Worm (Caenorhabditis elegans) whole organism, early embryonic: Measurements from ENCODE around the gene ttr-25.

ENCODE experiments used
- B0310.2 ChIP-seq: sonication (generic microtip); optimal IDR thresholded peaks from 2 replicates; lab custom pipeline; 2016; ENCODE audit warnings: mild to moderate bottlenecking, missing genetic modification characterization, missing compliant biosample characterization
- F13C5.2 ChIP-seq: sonication (generic microtip); optimal IDR thresholded peaks from 2 replicates; lab custom pipeline; 2017; ENCODE audit warnings: mild to moderate bottlenecking, missing genetic modification characterization, inconsistent platforms, missing compliant biosample characterization
- aly-1 ChIP-seq: sonication (generic microtip); optimal IDR thresholded peaks from 2 replicates; lab custom pipeline; 2016; ENCODE audit warnings: missing genetic modification characterization, missing compliant biosample characterization
- ama-1 ChIP-seq: fragments of 150-350 bp; optimal IDR thresholded peaks from 2 replicates; lab custom pipeline; 2014
- ceh-13 ChIP-seq: fragments of 200-800 bp; sonication (Bioruptor generic); optimal IDR thresholded peaks from 2 replicates; lab custom pipeline; 2018; ENCODE audit warnings: mild to moderate bottlenecking, missing genetic modification characterization, missing compliant biosample characterization
- ceh-36 ChIP-seq: sonication (generic microtip); optimal IDR thresholded peaks from 2 replicates; lab custom pipeline; 2016; ENCODE audit warnings: missing genetic modification characterization, inconsistent platforms, missing compliant biosample characterization
- ets-7 ChIP-seq: sonication (generic microtip); optimal IDR thresholded peaks from 2 replicates; lab custom pipeline; 2016; ENCODE audit warnings: missing genotype, missing genetic modification characterization, missing compliant biosample characterization
- flt-1 ChIP-seq: fragments of 200-800 bp; sonication (Bioruptor generic); IDR thresholded peaks from 2 replicates; pipeline ENCODE4 v1.3.6; 2022; ENCODE audit warnings: missing genetic modification characterization, missing compliant biosample characterization
- hmbx-1 ChIP-seq: sonication (generic microtip); optimal IDR thresholded peaks from 2 replicates; lab custom pipeline; 2016; ENCODE audit warnings: mild to moderate bottlenecking, missing genetic modification characterization, missing compliant biosample characterization
- hmg-4 ChIP-seq: fragments of 200-800 bp; sonication (Bioruptor generic); optimal IDR thresholded peaks from 2 replicates; lab custom pipeline; 2018; ENCODE audit warnings: mild to moderate bottlenecking, missing genetic modification characterization, missing compliant biosample characterization
- hnd-1 ChIP-seq: sonication (generic microtip); optimal IDR thresholded peaks from 2 replicates; lab custom pipeline; 2016; ENCODE audit warnings: missing genetic modification characterization, missing compliant biosample characterization
- pes-1 ChIP-seq: fragments of 200-800 bp; sonication (Bioruptor generic); IDR thresholded peaks from 2 replicates; pipeline ENCODE4 v1.3.6; 2022; ENCODE audit warnings: missing genetic modification reagents, missing genetic modification characterization, missing compliant biosample characterization
- scrt-1 ChIP-seq: fragments of 200-800 bp; sonication (Bioruptor generic); IDR thresholded peaks from 2 replicates; pipeline ENCODE4 v1.3.6; 2022; ENCODE audit warnings: missing genetic modification characterization, missing compliant biosample characterization
- sea-1 ChIP-seq: fragments of 200-800 bp; sonication (Bioruptor generic); conservative IDR thresholded peaks from 2 replicates; pipeline ENCODE4 v1.3.6; 2022; ENCODE audit warnings: missing genetic modification characterization, missing compliant biosample characterization
- tbx-11 ChIP-seq: fragments of 200-800 bp; sonication (Bioruptor generic); IDR thresholded peaks from 2 replicates; pipeline ENCODE4 v1.3.6; 2022; ENCODE audit warnings: missing genetic modification characterization, missing compliant biosample characterization
- tbx-37 ChIP-seq: fragments of 200-800 bp; sonication (Bioruptor generic); conservative IDR thresholded peaks from 2 replicates; pipeline ENCODE4 v1.3.6; 2022; ENCODE audit warnings: missing genetic modification reagents, missing genetic modification characterization, missing compliant biosample characterization
- tra-4 ChIP-seq: sonication (generic microtip); optimal IDR thresholded peaks from 2 replicates; lab custom pipeline; 2017; ENCODE audit warnings: missing genetic modification characterization, missing compliant biosample characterization

ttr-25 gene

ce11 chrV:18536015-18536414 lies 20.5 kb upstream of the ttr-25 start:
- no peak for TF ChIP-seq scrt-1 (GFP tag; lab: Robert Waterston, UW)
- no peak for TF ChIP-seq tbx-37 (GFP tag; lab: Robert Waterston, UW)
- no peak for TF ChIP-seq hnd-1
- TF ChIP-seq B0310.2 (tag; lab: Kevin White, UChicago): no peak
- no peak for TF ChIP-seq hmbx-1
- no peak for TF ChIP-seq tra-4
- TF ChIP-seq flt-1 (GFP tag; lab: Robert Waterston, UW): no peak
- TF ChIP-seq sea-1 (GFP tag; lab: Robert Waterston, UW): no peak
- TF ChIP-seq aly-1 (tag; lab: Kevin White, UChicago): no peak
- TF ChIP-seq F13C5.2 (tag; lab: Kevin White, UChicago): no peak

DNA sequence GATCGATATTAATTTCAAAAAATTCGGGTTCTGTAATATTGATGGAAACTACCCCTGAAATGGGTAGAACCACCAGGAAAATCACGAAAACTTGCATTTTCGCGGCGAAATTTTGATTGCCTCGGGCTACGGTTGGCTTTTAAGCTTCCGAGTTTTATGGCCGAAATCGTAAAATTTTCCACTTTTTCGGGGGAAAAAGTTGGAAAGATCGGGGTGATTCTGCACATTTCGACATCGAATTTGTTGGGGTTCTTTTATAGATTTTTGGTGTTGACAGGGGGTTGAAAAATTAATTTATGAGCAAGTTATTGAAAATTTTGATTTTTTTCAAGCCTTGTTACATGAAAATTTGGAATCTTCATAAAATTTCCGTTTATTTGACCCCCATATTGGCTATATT lies 2.8 kb upstream of the ttr-25 start, which contains the start of gene Y51A2D.8:
TSS of gene Y51A2D.8 (minus strand) at position 101 of the 400 bp plus-strand sequence.
- TF ChIP-seq ceh-13 (no peak), hnd-1 (no peak), ceh-36 (tag; lab: Kevin White, UChicago) (no peak), tra-4 (no peak)

DNA sequence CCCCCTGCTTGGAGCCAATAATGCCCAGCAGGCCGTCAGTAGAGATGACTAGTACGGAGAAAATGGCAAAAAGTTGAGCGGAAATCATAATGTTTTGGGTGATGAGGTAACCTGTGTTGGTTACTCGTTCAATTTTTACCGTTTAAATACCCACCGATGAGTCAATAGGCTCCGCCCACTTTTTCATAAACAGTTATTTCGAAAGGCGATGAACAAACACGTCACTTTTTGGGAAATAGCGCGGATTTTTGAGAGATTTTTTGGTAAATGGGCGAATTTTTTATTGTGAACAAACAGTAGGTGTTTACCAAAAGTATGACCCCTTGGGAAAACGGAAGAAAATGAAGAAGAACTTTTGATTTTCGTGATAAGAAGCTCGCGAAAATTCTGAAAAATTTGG lies 3.7 kb downstream of the ttr-25 start, which contains the start of gene ttr-26:
TSS of gene ttr-26 (minus strand) at position 101 of the 400 bp plus-strand sequence.
- TF ChIP-seq ama-1 (no peak), ets-7 (tag; lab: Kevin White, UChicago) (no peak), sea-1 (GFP tag; lab: Robert Waterston, UW) (no peak), ceh-36 (tag; lab: Kevin White, UChicago) (no peak), flt-1 (GFP tag; lab: Robert Waterston, UW) (no peak), hmbx-1 (no peak), aly-1 (tag; lab: Kevin White, UChicago) (no peak), B0310.2 (tag; lab: Kevin White, UChicago) (no peak), scrt-1 (GFP tag; lab: Robert Waterston, UW) (no peak), tbx-11 (GFP tag; lab: Robert Waterston, UW) (no peak), tbx-37 (GFP tag; lab: Robert Waterston, UW) (no peak), F13C5.2 (tag; lab: Kevin White, UChicago) (no peak), ceh-13 (no peak), hmg-4 (no peak), pes-1 (GFP tag; lab: Robert Waterston, UW) (no peak), tra-4 (no peak), hnd-1 (no peak)

DNA sequence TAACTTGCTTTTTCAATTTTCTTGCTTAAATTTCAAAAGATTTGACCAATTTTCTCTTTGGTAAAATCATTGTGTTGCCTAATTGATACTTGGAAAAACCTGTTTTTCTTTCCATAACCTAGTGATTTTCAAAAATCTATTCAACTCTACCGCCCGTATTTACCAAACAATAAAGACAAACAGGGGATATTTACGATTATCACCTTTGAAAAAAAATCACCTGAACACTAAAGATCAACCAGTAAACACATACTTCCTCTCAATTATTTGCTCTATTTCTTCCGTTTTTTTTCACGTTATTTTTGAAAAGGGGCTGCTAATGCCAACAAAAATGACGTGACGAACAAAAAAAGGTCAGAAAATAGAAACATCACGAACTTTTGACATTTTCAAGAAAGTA lies 4.4 kb downstream of the ttr-25 start:
- TF ChIP-seq hnd-1: no peak
- no peak for TF ChIP-seq F13C5.2 (tag; lab: Kevin White, UChicago)
- no peak for TF ChIP-seq ceh-13
- no peak for TF ChIP-seq sea-1 (GFP tag; lab: Robert Waterston, UW)
- no peak for TF ChIP-seq scrt-1 (GFP tag; lab: Robert Waterston, UW)
- no peak for TF ChIP-seq B0310.2 (tag; lab: Kevin White, UChicago)
- TF ChIP-seq flt-1 (GFP tag; lab: Robert Waterston, UW): no peak
- TF ChIP-seq hmg-4: no peak
- TF ChIP-seq tra-4: no peak
- TF ChIP-seq ama-1: no peak
- TF ChIP-seq ceh-36 (tag; lab: Kevin White, UChicago): no peak
- TF ChIP-seq ets-7 (tag; lab: Kevin White, UChicago): no peak
- no peak for TF ChIP-seq tbx-11 (GFP tag; lab: Robert Waterston, UW)

DNA sequence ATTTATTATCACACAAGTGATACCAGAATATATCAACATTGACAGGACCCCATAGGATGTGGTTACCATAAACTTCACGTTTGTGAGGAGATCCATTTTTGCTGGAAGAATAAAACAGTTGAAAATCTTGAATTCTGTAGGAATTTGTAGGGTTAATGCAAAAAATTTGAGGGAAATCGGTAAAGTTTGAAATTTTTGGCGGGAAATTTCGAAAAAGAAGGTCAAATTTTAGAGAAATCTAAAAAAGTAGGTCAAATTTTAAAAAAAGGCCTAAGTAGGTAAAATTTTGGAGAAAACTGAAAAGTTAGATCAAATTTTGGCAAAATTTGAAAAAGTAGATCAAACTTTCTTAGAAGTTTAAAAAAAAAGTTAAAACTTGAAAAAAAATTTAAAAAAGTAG lies 8.3 kb downstream of the ttr-25 start, which contains the start of gene srg-34:
TSS of gene srg-34 (minus strand) at position 101 of the 400 bp plus-strand sequence.
- TF ChIP-seq aly-1 (tag; lab: Kevin White, UChicago): no peak
- TF ChIP-seq ceh-13: no peak

ce11 chrV:18565621-18566020 lies 9.1 kb downstream of the ttr-25 start:
- TF ChIP-seq hnd-1 (no peak), ceh-36 (tag; lab: Kevin White, UChicago) (peak; percentile 84), ceh-13 (no peak)

ce11 chrV:18566352-18566751 lies 9.8 kb downstream of the ttr-25 start:
- TF ChIP-seq sea-1 (GFP tag; lab: Robert Waterston, UW): 0 out of 2 replicates have a peak, but pooled peaks have one; percentile 56
- TF ChIP-seq ceh-36 (tag; lab: Kevin White, UChicago): peak; percentile 86

DNA sequence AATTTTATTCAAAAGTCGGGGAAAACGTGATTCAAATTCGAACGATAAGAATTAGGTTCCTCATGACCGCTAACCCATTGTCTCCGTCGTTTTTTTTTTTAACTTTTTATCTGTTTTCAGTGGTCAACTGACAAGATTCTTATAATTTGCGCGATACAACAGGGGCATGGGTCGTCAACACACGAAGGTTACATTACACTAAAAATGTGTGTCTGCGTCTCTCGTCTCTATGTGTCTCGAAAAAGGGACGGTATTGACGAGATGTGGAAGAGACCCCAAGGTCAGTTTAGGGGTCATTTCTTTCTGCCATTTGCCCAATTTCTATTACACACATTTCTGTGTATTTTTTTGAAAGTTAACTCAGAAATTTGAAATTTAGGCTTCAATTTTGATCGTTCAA lies 12.9 kb downstream of the ttr-25 start:
- TF ChIP-seq sea-1 (GFP tag; lab: Robert Waterston, UW) (no peak), tra-4 (no peak), aly-1 (tag; lab: Kevin White, UChicago) (no peak), hnd-1 (no peak), B0310.2 (tag; lab: Kevin White, UChicago) (no peak), hmbx-1 (no peak), tbx-11 (GFP tag; lab: Robert Waterston, UW) (no peak), hmg-4 (no peak), ets-7 (tag; lab: Kevin White, UChicago) (no peak), tbx-37 (GFP tag; lab: Robert Waterston, UW) (no peak), ceh-13 (no peak), pes-1 (GFP tag; lab: Robert Waterston, UW) (no peak)

DNA sequence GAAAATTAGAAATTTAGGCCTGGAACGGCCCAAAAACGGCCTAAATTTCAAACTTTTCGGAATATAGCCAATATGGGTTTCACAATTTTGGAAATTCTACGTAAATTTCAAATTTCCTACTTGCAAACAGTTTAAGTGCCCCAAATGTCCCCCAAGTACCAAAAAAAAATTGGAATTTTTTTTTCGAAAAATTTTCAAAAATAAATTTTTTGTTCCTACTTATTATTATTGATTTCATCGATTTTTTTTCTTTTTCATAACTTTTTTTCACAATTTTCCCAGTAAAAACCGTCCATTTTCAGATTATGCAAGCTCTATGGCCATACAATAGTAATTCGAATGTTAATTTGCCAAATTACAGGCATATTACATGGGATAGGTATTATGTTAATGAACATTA lies 15.0 kb downstream of the ttr-25 start, which contains the start of gene Y51A2D.21:
TSS of gene Y51A2D.21 (plus strand) at position 301 of the 400 bp plus-strand sequence.
- TF ChIP-seq tbx-11 (GFP tag; lab: Robert Waterston, UW) (no peak), aly-1 (tag; lab: Kevin White, UChicago) (no peak), sea-1 (GFP tag; lab: Robert Waterston, UW) (no peak), hmbx-1 (no peak), hmg-4 (no peak), ets-7 (tag; lab: Kevin White, UChicago) (no peak), B0310.2 (tag; lab: Kevin White, UChicago) (no peak), ceh-13 (no peak), tbx-37 (GFP tag; lab: Robert Waterston, UW) (no peak), hnd-1 (no peak), pes-1 (GFP tag; lab: Robert Waterston, UW) (no peak), tra-4 (no peak), ceh-36 (tag; lab: Kevin White, UChicago) (no peak), F13C5.2 (tag; lab: Kevin White, UChicago) (no peak), scrt-1 (GFP tag; lab: Robert Waterston, UW) (no peak), flt-1 (GFP tag; lab: Robert Waterston, UW) (no peak)
